Fruit fly (Drosophila melanogaster): ENCODE measurements around the gene CG12746.

Gene CG12746

DNA sequence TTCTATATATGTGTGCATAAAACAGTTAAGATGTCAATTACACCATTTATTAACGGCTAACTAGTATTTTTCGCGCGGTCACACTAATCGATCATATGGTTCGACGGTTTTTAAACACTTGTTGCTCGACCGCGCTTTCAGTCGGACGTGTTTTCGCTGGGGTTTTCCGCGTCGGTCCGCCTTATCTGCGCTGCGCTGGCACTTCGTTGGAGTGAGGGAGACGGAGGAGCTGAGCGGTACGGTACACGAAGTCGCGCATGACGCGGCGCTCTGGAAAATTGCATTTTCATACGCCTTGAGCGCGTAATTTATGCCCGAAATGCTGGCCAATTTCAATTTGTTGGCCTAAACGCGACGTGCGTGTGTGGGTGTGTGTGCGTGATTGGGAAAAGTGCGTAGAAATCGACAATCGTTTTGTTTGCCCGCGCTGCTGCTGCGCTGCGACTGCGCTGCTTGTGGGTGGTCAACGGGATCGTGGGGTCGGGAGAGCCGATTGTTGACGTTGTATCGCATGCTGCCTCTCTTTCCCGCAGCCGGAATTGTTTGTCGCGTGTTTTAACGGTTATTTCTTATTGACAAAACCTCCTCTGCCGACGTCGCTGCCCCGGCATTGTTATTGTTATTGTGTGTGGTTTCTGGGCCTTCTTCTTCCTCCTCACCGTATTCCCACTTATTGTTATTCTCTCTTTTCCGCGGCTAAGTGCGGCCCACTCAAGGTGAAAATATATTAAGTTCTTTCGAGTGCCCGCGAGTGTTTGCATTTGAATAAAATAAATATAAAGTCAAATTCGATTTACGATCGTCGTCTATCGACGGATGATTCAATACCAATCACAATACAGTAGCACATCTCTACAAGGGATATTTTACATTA is 47.4 kb upstream of the CG12746 start, which contains the start of gene Itpr (continued):
- no peak for TF ChIP-seq TFAM (GFP tag; optimal IDR thresholded peaks at IDR 0.05)
- TF ChIP-seq CG5953 (GFP tag; IDR thresholded peaks at IDR 0.05) = 0 out of 2 replicates have a peak, but pooled peaks have one; percentile 11
- 0 out of 3 replicates have a peak, but pooled peaks have one; percentile 45 for TF ChIP-seq hb (GFP tag; IDR thresholded peaks at IDR 0.05; ENCODE audit: partially characterized antibody)
- TF ChIP-seq ap (GFP tag; IDR thresholded peaks at IDR 0.05) = no peak
- TF ChIP-seq CG12659 (GFP tag; optimal IDR thresholded peaks at IDR 0.05) = peak; percentile 39
- peak; percentile 58; the same call in 2 of the 3 replicates for TF ChIP-seq otp (GFP tag; IDR thresholded peaks at IDR 0.05)
- no peak for TF ChIP-seq CG31224 (GFP tag; IDR thresholded peaks at IDR 0.05)
- TF ChIP-seq fd3F (GFP tag; optimal IDR thresholded peaks at IDR 0.05) = no peak
- TF ChIP-seq CG13424 (tag; optimal IDR thresholded peaks at IDR 0.05) = no peak
- TF ChIP-seq dpn (GFP tag; optimal IDR thresholded peaks at IDR 0.05) = no peak
- TF ChIP-seq CG1024 (GFP tag; IDR thresholded peaks at IDR 0.05) = no peak
- TF ChIP-seq CG4730 (GFP tag; IDR thresholded peaks at IDR 0.05) = no peak
- TF ChIP-seq sens-2 (GFP tag; IDR thresholded peaks at IDR 0.05) = no peak
- TF ChIP-seq CG3065 (GFP tag; optimal IDR thresholded peaks at IDR 0.05) = no peak
- TF ChIP-seq D19A (tag; optimal IDR thresholded peaks at IDR 0.05) = no peak
- no peak for TF ChIP-seq nerfin-1 (tag; optimal IDR thresholded peaks at IDR 0.05)
- no peak for TF ChIP-seq Spps (tag; optimal IDR thresholded peaks at IDR 0.05)
- no peak for TF ChIP-seq CG14667 (GFP tag; IDR thresholded peaks at IDR 0.05)
- no peak for TF ChIP-seq run (tag; optimal IDR thresholded peaks at IDR 0.05)
- no peak for TF ChIP-seq CG18619 (GFP tag; optimal IDR thresholded peaks at IDR 0.05)
- TF ChIP-seq fd96Cb (tag; optimal IDR thresholded peaks at IDR 0.05) = no peak
- no peak for TF ChIP-seq CG33557 (GFP tag; optimal IDR thresholded peaks at IDR 0.05)

DNA sequence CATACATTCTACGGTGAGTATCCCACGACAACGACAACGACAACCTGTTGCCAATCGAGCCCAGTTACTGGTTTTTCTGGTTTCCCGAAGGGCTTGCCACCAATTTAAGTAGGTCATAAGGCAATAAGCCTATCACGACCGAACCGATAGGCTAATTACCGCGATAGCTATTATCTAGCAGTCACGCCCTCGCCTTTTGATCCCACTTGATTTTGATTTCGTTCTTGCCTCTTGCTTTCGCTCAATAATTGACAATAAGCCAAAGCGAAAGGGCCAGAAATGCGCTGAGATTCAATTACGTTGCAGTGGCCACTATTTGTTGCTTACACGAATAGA is 46.8 kb upstream of the CG12746 start:
- TF ChIP-seq row (GFP tag; IDR thresholded peaks at IDR 0.05) (0 out of 3 replicates have a peak, but pooled peaks have one; percentile 16), Vsx1 (GFP tag; optimal IDR thresholded peaks at IDR 0.05) (peak; percentile 76), oc (tag; optimal IDR thresholded peaks at IDR 0.05) (peak; percentile 48), C15 (GFP tag; IDR thresholded peaks at IDR 0.05) (no peak), exex (tag; optimal IDR thresholded peaks at IDR 0.05) (peak; percentile 57), Chrac-16 (GFP tag; optimal IDR thresholded peaks at IDR 0.05) (no peak), CG15011 (GFP tag; optimal IDR thresholded peaks at IDR 0.05) (no peak), Blimp-1 (GFP tag; optimal IDR thresholded peaks at IDR 0.05) (peak; percentile 19), stc (GFP tag; IDR thresholded peaks at IDR 0.05) (peak; percentile 21; the same call in 1 of the 2 replicates), grn (GFP tag; optimal IDR thresholded peaks at IDR 0.05) (peak; percentile 0), ara (GFP tag; IDR thresholded peaks at IDR 0.05) (no peak), ham (GFP tag; IDR thresholded peaks at IDR 0.05) (no peak), vnd (GFP tag; IDR thresholded peaks at IDR 0.05; ENCODE audit: partially characterized antibody) (no peak)

DNA sequence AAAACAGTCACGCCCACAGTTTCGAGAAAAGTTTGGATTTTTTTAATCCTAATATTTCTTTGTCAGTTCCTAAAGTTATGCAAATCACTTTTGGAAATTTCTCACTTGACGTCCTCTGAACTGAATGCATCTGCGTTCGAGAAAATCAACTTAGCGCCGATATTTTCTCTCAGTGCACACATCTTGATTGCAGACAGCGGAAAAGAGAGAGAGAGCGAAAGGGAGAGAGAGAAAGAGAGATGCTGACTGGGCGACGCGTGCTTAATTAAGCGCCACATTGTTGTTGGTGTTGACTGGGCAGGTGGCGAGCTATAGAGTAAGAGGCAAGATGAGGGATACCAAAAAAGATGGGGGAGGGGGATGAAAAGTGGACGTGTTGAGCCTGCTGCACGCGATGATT is 46.0 kb upstream of the CG12746 start:
- no peak for TF ChIP-seq Max (GFP tag; optimal IDR thresholded peaks at IDR 0.05)
- TF ChIP-seq zfh1 (GFP tag; IDR thresholded peaks at IDR 0.05) = peak; percentile 72
- no peak for TF ChIP-seq hth (optimal IDR thresholded peaks at IDR 0.05)
- TF ChIP-seq Hey (tag; optimal IDR thresholded peaks at IDR 0.05) = no peak
- peak; percentile 37 to 48 for TF ChIP-seq Pdp1 (GFP tag; optimal IDR thresholded peaks at IDR 0.05)
- no peak for TF ChIP-seq CG12219 (GFP tag; optimal IDR thresholded peaks at IDR 0.05)
- TF ChIP-seq CkIIα-i1 (GFP tag; IDR thresholded peaks at IDR 0.05) = no peak
- no peak for TF ChIP-seq CG15696 (tag; optimal IDR thresholded peaks at IDR 0.05)
- TF ChIP-seq corto (GFP tag; optimal IDR thresholded peaks at IDR 0.05) = no peak
- TF ChIP-seq Hmx (GFP tag; optimal IDR thresholded peaks at IDR 0.05) = no peak
- TF ChIP-seq CG17568 (GFP tag; optimal IDR thresholded peaks at IDR 0.05) = no peak
- peak; percentile 22 for TF ChIP-seq Bteb2 (GFP tag; optimal IDR thresholded peaks at IDR 0.05)
- TF ChIP-seq zf30C (GFP tag; optimal IDR thresholded peaks at IDR 0.05) = peak; percentile 69
- no peak for TF ChIP-seq NK7.1 (GFP tag; optimal IDR thresholded peaks at IDR 0.05)
- no peak for TF ChIP-seq CG11560 (tag; IDR thresholded peaks at IDR 0.05)

All from whole organism, embryonic.